Worm (Caenorhabditis elegans) whole organism, midembryonic: ENCODE data around the gene Y37A1A.3.

Experiments used
- cog-1 ChIP-seq: sonication (generic microtip); optimal IDR thresholded peaks from 2 replicates; lab custom pipeline; 2016; ENCODE audit warnings: missing genetic modification characterization, missing compliant biosample characterization
- flt-1 ChIP-seq: fragments of 200-800 bp; sonication (Bioruptor generic); IDR thresholded peaks from 2 replicates; pipeline ENCODE4 v1.3.6; 2022; ENCODE audit warnings: missing genetic modification characterization, missing compliant biosample characterization
- klf-2 ChIP-seq: fragments of 200-800 bp; sonication (Bioruptor generic); conservative IDR thresholded peaks from 2 replicates; pipeline ENCODE4 v1.3.6; 2022; ENCODE audit warnings: missing genetic modification reagents, missing genetic modification characterization, missing compliant biosample characterization
- med-1 ChIP-seq: sonication (generic microtip); optimal IDR thresholded peaks from 2 replicates; lab custom pipeline; 2017; ENCODE audit warnings: missing genetic modification characterization, mild to moderate bottlenecking, missing compliant biosample characterization, antibody characterized with exemption, missing genetic modification reagents; ENCODE audit not compliant: insufficient read depth
- ref-1 ChIP-seq: fragments of 200-800 bp; sonication (Bioruptor generic); conservative IDR thresholded peaks from 2 replicates; pipeline ENCODE4 v1.3.6; 2022; ENCODE audit warnings: missing genetic modification reagents, missing genetic modification characterization, missing compliant biosample characterization
- tab-1 ChIP-seq: fragments of 200-800 bp; sonication (Bioruptor generic); IDR thresholded peaks from 2 replicates; pipeline ENCODE4 v1.3.6; 2022; ENCODE audit warnings: missing genetic modification characterization, missing compliant biosample characterization
- ztf-23 ChIP-seq: fragments of 200-800 bp; sonication (Bioruptor generic); IDR thresholded peaks from 2 replicates; pipeline ENCODE4 v1.3.6; 2022; ENCODE audit warnings: missing genetic modification reagents, missing genetic modification characterization, missing compliant biosample characterization
- ztf-29 ChIP-seq: fragments of 200-800 bp; sonication (Bioruptor generic); IDR thresholded peaks from 2 replicates; pipeline ENCODE4 v1.3.6; 2022; ENCODE audit warnings: missing genetic modification reagents, missing genetic modification characterization, missing compliant biosample characterization

DNA sequence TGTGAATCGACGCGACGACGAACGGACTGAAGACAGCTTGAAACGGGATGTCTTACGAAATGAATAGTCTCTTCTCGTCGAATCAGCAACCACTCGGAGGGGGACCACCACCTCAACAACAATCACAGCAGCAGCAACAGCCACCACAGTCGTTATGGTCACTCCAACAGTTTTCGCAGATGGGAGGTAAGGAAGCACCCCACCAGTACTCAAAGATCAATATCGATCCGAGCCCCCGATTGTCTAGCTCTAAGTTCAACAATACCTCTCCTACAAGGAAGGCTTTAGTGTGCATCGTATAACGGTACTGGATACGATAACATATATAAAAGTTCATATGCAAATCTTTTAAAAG, 14.5 kb downstream of the Y37A1A.3 start:
- TF ChIP-seq cog-1 = no peak
- no peak for TF ChIP-seq klf-2 (GFP tag; lab: Robert Waterston, UW)
- TF ChIP-seq tab-1 = no peak
- TF ChIP-seq ztf-29 (GFP tag; lab: Robert Waterston, UW) = no peak
- no peak for TF ChIP-seq ztf-23
- no peak for TF ChIP-seq flt-1
- TF ChIP-seq med-1 (GFP tag; lab: Kevin White, UChicago) = no peak
- TF ChIP-seq ref-1 (GFP tag; lab: Robert Waterston, UW) = no peak
